Worm (Caenorhabditis elegans) whole organism, mixed stage, embryonic: ENCODE measurements around the gene nhr-120.

Experiments
- blmp-1 ChIP-seq: fragments of 150-350 bp; optimal IDR thresholded peaks from 2 replicates; lab custom pipeline; 2014; ENCODE audit warnings: missing biosample characterization, missing genetic modification characterization
- ceh-83 ChIP-seq: fragments of 200-800 bp; sonication (Bioruptor generic); optimal IDR thresholded peaks from 2 replicates; lab custom pipeline; 2018; ENCODE audit warnings: mild to moderate bottlenecking, missing genetic modification characterization, missing compliant biosample characterization
- elt-1 ChIP-seq: sonication (generic microtip); optimal IDR thresholded peaks from 2 replicates; lab custom pipeline; 2017; ENCODE audit warnings: missing genetic modification characterization, mild to moderate bottlenecking, missing compliant biosample characterization, antibody characterized with exemption, moderate library complexity, borderline replicate concordance; ENCODE audit not compliant: insufficient read depth
- lsy-2 ChIP-seq: fragments of 150-350 bp; optimal IDR thresholded peaks from 2 replicates; lab custom pipeline; 2014; ENCODE audit warnings: missing biosample characterization, missing genetic modification characterization
- mep-1 ChIP-seq: fragments of 150-350 bp; optimal IDR thresholded peaks from 2 replicates; lab custom pipeline; 2017; ENCODE audit warnings: missing biosample characterization, missing genetic modification reagents, missing genetic modification characterization, inconsistent platforms
- nhr-2 ChIP-seq: fragments of 150-350 bp; optimal IDR thresholded peaks from 2 replicates; lab custom pipeline; 2014; ENCODE audit warnings: missing biosample characterization, missing genetic modification characterization
- nhr-28 ChIP-seq: fragments of 150-350 bp; optimal IDR thresholded peaks from 2 replicates; lab custom pipeline; 2014; ENCODE audit warnings: missing biosample characterization, missing genetic modification characterization
- pha-4 ChIP-seq: fragments of 150-350 bp; optimal IDR thresholded peaks from 2 replicates; lab custom pipeline; 2018; ENCODE audit warnings: missing biosample characterization, missing genetic modification reagents, missing genetic modification characterization
- tbx-8 ChIP-seq: fragments of 200-800 bp; sonication (Bioruptor generic); optimal IDR thresholded peaks from 2 replicates; lab custom pipeline; 2018; ENCODE audit warnings: mild to moderate bottlenecking, missing genetic modification characterization, moderate library complexity, missing compliant biosample characterization
- unc-39 ChIP-seq: fragments of 150-350 bp; optimal IDR thresholded peaks from 2 replicates; lab custom pipeline; 2014; ENCODE audit warnings: missing biosample characterization, missing genetic modification characterization
- ztf-11 ChIP-seq: fragments of 150-350 bp; optimal IDR thresholded peaks from 2 replicates; lab custom pipeline; 2014; ENCODE audit warnings: missing biosample characterization, missing genetic modification characterization

ce11 chrX:6603098-6603497, 37.3 kb downstream of the nhr-120 start, which contains the start of gene F23G4.1:
- TF ChIP-seq lsy-2 (tag; lab: Kevin White, UChicago) (no peak), nhr-2 (tag; lab: Kevin White, UChicago) (no peak), elt-1 (tag; lab: Kevin White, UChicago) (no peak), blmp-1 (tag; lab: Kevin White, UChicago) (no peak), unc-39 (tag; lab: Kevin White, UChicago) (no peak), ztf-11 (tag; lab: Kevin White, UChicago) (no peak), mep-1 (tag; lab: Kevin White, UChicago) (no peak), ceh-83 (GFP tag; lab: Kevin White, UChicago) (no peak), nhr-28 (tag; lab: Kevin White, UChicago) (no peak), pha-4 (no peak), tbx-8 (GFP tag; lab: Kevin White, UChicago) (no peak)
